Fruit fly (Drosophila melanogaster) whole organism, adult: ENCODE data around the gene Mp.
A peak's percentile ranks its signal among the peaks of the same experiment; 100 is the strongest.

Source experiments
- CG11617 ChIP-seq: fragments of 200-800 bp; sonication (Bioruptor generic); optimal IDR thresholded peaks from 2 replicates; lab custom pipeline; 2017; ENCODE audit warnings: mild to moderate bottlenecking, missing biosample characterization, missing genetic modification reagents, missing genetic modification characterization
- CG12768 ChIP-seq: fragments of 200-800 bp; sonication (Bioruptor generic); optimal IDR thresholded peaks from 2 replicates; lab custom pipeline; 2017; ENCODE audit warnings: missing biosample characterization, missing genetic modification characterization, mild to moderate bottlenecking, moderate library complexity, missing genetic modification reagents
- CG14711 ChIP-seq: fragments of 200-800 bp; sonication (Bioruptor generic); optimal IDR thresholded peaks from 2 replicates; lab custom pipeline; 2018; ENCODE audit warnings: missing biosample characterization, mild to moderate bottlenecking, missing genetic modification characterization, moderate library complexity
- CG1620 ChIP-seq: fragments of 200-800 bp; sonication (Bioruptor generic); optimal IDR thresholded peaks from 2 replicates; lab custom pipeline; 2016; ENCODE audit warnings: missing biosample characterization, missing genetic modification characterization
- CG33017 ChIP-seq: fragments of 200-800 bp; sonication (Bioruptor generic); optimal IDR thresholded peaks from 2 replicates; lab custom pipeline; 2018; ENCODE audit warnings: missing biosample characterization, mild to moderate bottlenecking, missing genetic modification characterization, moderate library complexity
- CG5204 ChIP-seq: fragments of 200-800 bp; sonication (Bioruptor generic); optimal IDR thresholded peaks from 2 replicates; lab custom pipeline; 2016; ENCODE audit warnings: missing biosample characterization, missing genetic modification characterization
- CG7045 ChIP-seq: fragments of 200-800 bp; sonication (Bioruptor generic); optimal IDR thresholded peaks from 2 replicates; lab custom pipeline; 2017; ENCODE audit warnings: missing biosample characterization, mild to moderate bottlenecking, missing genetic modification characterization
- CG7101 ChIP-seq: fragments of 200-800 bp; sonication (Bioruptor generic); optimal IDR thresholded peaks from 2 replicates; lab custom pipeline; 2018; ENCODE audit warnings: missing biosample characterization, mild to moderate bottlenecking, missing genetic modification characterization, moderate library complexity
- Clk ChIP-seq: fragments of 200-800 bp; sonication (Bioruptor generic); optimal IDR thresholded peaks from 2 replicates; lab custom pipeline; 2017; ENCODE audit warnings: missing biosample characterization, missing genetic modification characterization
- Crg-1 ChIP-seq: fragments of 200-800 bp; sonication (Bioruptor generic); optimal IDR thresholded peaks from 2 replicates; lab custom pipeline; 2016; ENCODE audit warnings: missing biosample characterization, missing genetic modification characterization
- Mnt ChIP-seq: fragments of 200-800 bp; sonication (Bioruptor generic); optimal IDR thresholded peaks from 2 replicates; lab custom pipeline; 2016; ENCODE audit warnings: missing biosample characterization, mild to moderate bottlenecking, missing genetic modification characterization
- cic ChIP-seq: fragments of 200-800 bp; sonication (Bioruptor generic); optimal IDR thresholded peaks from 2 replicates; lab custom pipeline; 2017; ENCODE audit warnings: missing biosample characterization, mild to moderate bottlenecking, missing genetic modification characterization, moderate library complexity
- cnc ChIP-seq, 2 experiments: fragments of >200 bp; optimal IDR thresholded peaks; 2 replicates each; lab custom pipeline; 2017
- kay ChIP-seq: fragments of 200-800 bp; sonication (Bioruptor generic); peaks from one replicate; lab custom pipeline; 2016; ENCODE audit warnings: missing biosample characterization, missing genetic modification characterization, borderline replicate concordance
- ovo ChIP-seq: fragments of 200-800 bp; sonication (Bioruptor generic); optimal IDR thresholded peaks from 2 replicates; lab custom pipeline; 2016; ENCODE audit warnings: missing biosample characterization, missing genetic modification characterization
- pad ChIP-seq: fragments of 200-800 bp; sonication (Bioruptor generic); optimal IDR thresholded peaks from 3 replicates; lab custom pipeline; 2017; ENCODE audit warnings: missing biosample characterization, missing genetic modification characterization, mild to moderate bottlenecking, moderate library complexity, missing genetic modification reagents
- tj ChIP-seq: fragments of 200-800 bp; sonication (Bioruptor generic); optimal IDR thresholded peaks from 3 replicates; lab custom pipeline; 2017; ENCODE audit warnings: missing biosample characterization, mild to moderate bottlenecking, missing genetic modification characterization, moderate library complexity
- toe ChIP-seq: fragments of 200-800 bp; sonication (Bioruptor generic); optimal IDR thresholded peaks from 2 replicates; lab custom pipeline; 2016; ENCODE audit warnings: missing biosample characterization, missing genetic modification characterization

Gene Mp

DNA sequence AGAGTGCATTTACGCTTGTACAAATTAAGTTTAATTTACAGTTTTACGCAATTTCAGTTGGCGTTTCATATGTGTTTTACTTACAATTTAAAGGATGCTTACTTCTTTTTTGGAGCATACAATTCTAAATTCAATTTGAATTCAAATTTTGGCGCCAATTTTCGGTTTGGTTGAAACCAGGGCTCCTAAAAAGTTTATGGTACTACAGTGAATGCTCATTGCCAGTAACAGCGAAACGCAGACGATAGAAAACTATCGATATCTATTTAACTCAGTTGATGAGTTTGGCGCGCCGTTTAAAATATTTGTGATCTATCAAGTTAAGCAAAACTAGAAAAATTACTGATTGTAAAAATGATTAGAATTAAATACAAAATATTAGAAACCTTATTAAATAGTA lies 95.4 kb downstream of the Mp start:
- TF ChIP-seq CG5204 (GFP tag; lab: Kevin White, UChicago) (no peak), CG12768 (GFP tag; lab: Kevin White, UChicago) (no peak), pad (no peak), CG1620 (GFP tag; lab: Kevin White, UChicago) (no peak), tj (no peak), Mnt (GFP tag; lab: Kevin White, UChicago) (no peak), CG7045 (no peak), cnc (optimal IDR thresholded peaks at IDR 0.05; lab: Kevin White, UChicago) (no peak), CG7101 (tag; lab: Kevin White, UChicago) (no peak), Clk (GFP tag; lab: Kevin White, UChicago) (no peak), CG14711 (no peak), ovo (GFP tag; lab: Kevin White, UChicago) (no peak), CG11617 (no peak), cic (GFP tag; lab: Kevin White, UChicago) (no peak), kay (no peak), toe (no peak), CG33017 (tag; lab: Kevin White, UChicago) (no peak)

dm6 chr3L:7094548-7095072 lies 96.0 kb downstream of the Mp start, which contains the start of gene form3:
form3 (plus strand) TSS chr3L:7094818.
- no peak for TF ChIP-seq CG5204 (GFP tag; lab: Kevin White, UChicago)
- TF ChIP-seq Crg-1 (GFP tag; lab: Kevin White, UChicago): no peak
- TF ChIP-seq pad: no peak
- no peak for TF ChIP-seq Mnt (GFP tag; lab: Kevin White, UChicago)
- no peak for TF ChIP-seq CG11617
- TF ChIP-seq kay: no peak
- no peak for TF ChIP-seq CG33017 (tag; lab: Kevin White, UChicago)
- no peak for TF ChIP-seq cnc (optimal IDR thresholded peaks at IDR 0.05; lab: Kevin White, UChicago)

DNA sequence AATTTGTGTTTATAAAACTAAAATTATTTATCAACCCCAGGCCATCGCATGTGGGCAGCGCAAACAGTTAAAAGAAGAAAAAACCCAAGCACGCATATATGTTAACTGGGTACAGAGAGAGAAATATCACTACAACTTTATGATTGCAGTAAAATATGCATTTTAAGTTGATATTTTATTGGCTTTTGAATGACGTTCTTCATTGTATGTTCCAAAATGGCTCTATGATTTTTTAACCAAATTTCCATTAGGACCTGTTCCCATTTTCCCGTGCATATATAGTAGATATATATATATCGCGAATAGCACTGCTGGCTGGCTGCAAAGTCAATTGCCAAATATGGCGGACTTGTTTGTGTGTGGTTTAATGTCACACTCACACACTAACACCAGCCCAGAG lies 97.9 kb downstream of the Mp start:
- no peak for TF ChIP-seq CG1620 (GFP tag; lab: Kevin White, UChicago)
- peak; percentile 18 for TF ChIP-seq kay
